Fruit fly (Drosophila melanogaster) whole organism, prepupa: ENCODE measurements around the gene Phlpp.

ENCODE experiments used
- Blimp-1 ChIP-seq: fragments of 200-800 bp; sonication (Bioruptor generic); optimal IDR thresholded peaks from 3 replicates; lab custom pipeline; 2017; ENCODE audit warnings: missing biosample characterization, missing genetic modification characterization, mild to moderate bottlenecking, moderate library complexity, missing genetic modification reagents
- CG10631 ChIP-seq: fragments of 200-800 bp; sonication (Bioruptor generic); optimal IDR thresholded peaks from 2 replicates; lab custom pipeline; 2016; ENCODE audit warnings: missing biosample characterization, missing genetic modification characterization
- CG11294 ChIP-seq: fragments of 200-800 bp; sonication (Bioruptor generic); IDR thresholded peaks from 2 replicates; pipeline ENCODE4 v1.3.6; 2022; ENCODE audit warnings: missing biosample characterization, missing genetic modification characterization
- CG11762 ChIP-seq: fragments of 200-800 bp; sonication (Bioruptor generic); optimal IDR thresholded peaks from 3 replicates; lab custom pipeline; 2016; ENCODE audit warnings: missing biosample characterization, missing genetic modification characterization; ENCODE audit not compliant: insufficient read depth
- CG11902 ChIP-seq: fragments of 200-800 bp; sonication (Bioruptor generic); optimal IDR thresholded peaks from 3 replicates; lab custom pipeline; 2016; ENCODE audit warnings: missing biosample characterization, missing genetic modification characterization
- CG1621 ChIP-seq: fragments of 200-800 bp; sonication (Bioruptor generic); optimal IDR thresholded peaks from 3 replicates; lab custom pipeline; 2018; ENCODE audit warnings: missing biosample characterization, mild to moderate bottlenecking, missing genetic modification characterization
- CG16779 ChIP-seq: fragments of 200-800 bp; sonication (Bioruptor generic); optimal IDR thresholded peaks from 3 replicates; lab custom pipeline; 2017; ENCODE audit warnings: missing biosample characterization, mild to moderate bottlenecking, missing genetic modification characterization
- CG3032 ChIP-seq: fragments of 200-800 bp; optimal IDR thresholded peaks from 2 replicates; lab custom pipeline; 2019; ENCODE audit warnings: missing biosample characterization, mild to moderate bottlenecking, missing genetic modification characterization, moderate library complexity
- CG32006 ChIP-seq: fragments of 200-800 bp; sonication (Bioruptor generic); optimal IDR thresholded peaks from 3 replicates; lab custom pipeline; 2017; ENCODE audit warnings: missing biosample characterization, mild to moderate bottlenecking, missing genetic modification characterization
- CG3919 ChIP-seq: fragments of 200-800 bp; sonication (Bioruptor generic); optimal IDR thresholded peaks from 3 replicates; lab custom pipeline; 2016; ENCODE audit warnings: missing biosample characterization, missing genetic modification characterization
- CG6276 ChIP-seq: fragments of 200-800 bp; sonication (Bioruptor generic); optimal IDR thresholded peaks from 2 replicates; lab custom pipeline; 2017; ENCODE audit warnings: missing biosample characterization, mild to moderate bottlenecking, missing genetic modification characterization
- CG6808 ChIP-seq: fragments of 200-800 bp; sonication (Bioruptor generic); optimal IDR thresholded peaks from 3 replicates; lab custom pipeline; 2017; ENCODE audit warnings: missing biosample characterization, missing genetic modification characterization, mild to moderate bottlenecking, moderate library complexity, missing genetic modification reagents
- CG6854 ChIP-seq: fragments of 200-800 bp; sonication (Bioruptor generic); optimal IDR thresholded peaks from 2 replicates; lab custom pipeline; 2017; ENCODE audit warnings: missing biosample characterization, mild to moderate bottlenecking, missing genetic modification characterization
- CG8319 ChIP-seq: fragments of 200-800 bp; sonication (Bioruptor generic); optimal IDR thresholded peaks from 3 replicates; lab custom pipeline; 2016; ENCODE audit warnings: missing biosample characterization, missing genetic modification characterization
- CG8632 ChIP-seq: fragments of 200-800 bp; sonication (Bioruptor generic); optimal IDR thresholded peaks from 3 replicates; lab custom pipeline; 2016; ENCODE audit warnings: missing biosample characterization, missing genetic modification characterization
- Eip78C ChIP-seq: fragments of 200-800 bp; sonication (Bioruptor generic); peaks from one replicate; lab custom pipeline; 2016; ENCODE audit warnings: missing biosample characterization, missing genetic modification characterization
- Eip93F ChIP-seq: fragments of 200-800 bp; sonication (Bioruptor generic); optimal IDR thresholded peaks from 2 replicates; lab custom pipeline; 2016; ENCODE audit warnings: missing biosample characterization, mild to moderate bottlenecking, missing genetic modification characterization
- Ets96B ChIP-seq: fragments of 200-800 bp; optimal IDR thresholded peaks from 2 replicates; lab custom pipeline; 2019; ENCODE audit warnings: missing biosample characterization, mild to moderate bottlenecking, missing genetic modification characterization, moderate library complexity
- Gug ChIP-seq: fragments of 200-800 bp; sonication (Bioruptor generic); IDR thresholded peaks from 2 replicates; pipeline ENCODE4 v1.3.6; 2022; ENCODE audit warnings: missing biosample characterization, missing genetic modification characterization
- Lpt ChIP-seq: fragments of 200-800 bp; sonication (Bioruptor generic); optimal IDR thresholded peaks from 3 replicates; lab custom pipeline; 2016; ENCODE audit warnings: missing biosample characterization, missing genetic modification characterization
- Met ChIP-seq: fragments of 200-800 bp; sonication (Bioruptor generic); optimal IDR thresholded peaks from 3 replicates; lab custom pipeline; 2016; ENCODE audit warnings: missing biosample characterization, missing genetic modification characterization
- Smox ChIP-seq: fragments of 200-800 bp; sonication (Bioruptor generic); optimal IDR thresholded peaks from 3 replicates; lab custom pipeline; 2016; ENCODE audit warnings: missing biosample characterization, missing genetic modification characterization
- achi ChIP-seq: fragments of 200-800 bp; sonication (Bioruptor generic); optimal IDR thresholded peaks from 3 replicates; lab custom pipeline; 2016; ENCODE audit warnings: missing biosample characterization, missing genetic modification characterization
- acj6 ChIP-seq: fragments of 200-800 bp; sonication (Bioruptor generic); optimal IDR thresholded peaks from 3 replicates; lab custom pipeline; 2016; ENCODE audit warnings: missing biosample characterization, missing genetic modification characterization
- cyc ChIP-seq: fragments of 200-800 bp; sonication (Bioruptor generic); optimal IDR thresholded peaks from 3 replicates; lab custom pipeline; 2016; ENCODE audit warnings: missing biosample characterization, missing genetic modification characterization
- dac ChIP-seq: fragments of 200-800 bp; sonication (Bioruptor generic); optimal IDR thresholded peaks from 2 replicates; lab custom pipeline; 2017; ENCODE audit warnings: missing biosample characterization, mild to moderate bottlenecking, missing genetic modification characterization
- dsx ChIP-seq: fragments of 200-800 bp; optimal IDR thresholded peaks from 3 replicates; lab custom pipeline; 2019; ENCODE audit warnings: missing biosample characterization, mild to moderate bottlenecking, missing genetic modification characterization, moderate library complexity; ENCODE audit not compliant: poor library complexity, severe bottlenecking
- esn ChIP-seq: fragments of 200-800 bp; sonication (Bioruptor generic); optimal IDR thresholded peaks from 2 replicates; lab custom pipeline; 2016; ENCODE audit warnings: missing biosample characterization, mild to moderate bottlenecking, missing genetic modification characterization, moderate library complexity
- fkh ChIP-seq: fragments of 200-800 bp; sonication (Bioruptor generic); optimal IDR thresholded peaks from 3 replicates; lab custom pipeline; 2017; ENCODE audit warnings: missing biosample characterization, mild to moderate bottlenecking, missing genetic modification characterization, moderate library complexity
- lz ChIP-seq: fragments of 200-800 bp; sonication (Bioruptor generic); optimal IDR thresholded peaks from 3 replicates; lab custom pipeline; 2016; ENCODE audit warnings: missing biosample characterization, missing genetic modification characterization
- net ChIP-seq: fragments of 200-800 bp; sonication (Bioruptor generic); optimal IDR thresholded peaks from 3 replicates; lab custom pipeline; 2016; ENCODE audit warnings: missing biosample characterization, missing genetic modification characterization
- pdm3 ChIP-seq: fragments of 200-800 bp; sonication (Bioruptor generic); optimal IDR thresholded peaks from 3 replicates; lab custom pipeline; 2016; ENCODE audit warnings: missing biosample characterization, missing genetic modification characterization
- salr ChIP-seq, 2 experiments: fragments of 200-800 bp; sonication (Bioruptor generic); optimal IDR thresholded peaks; 3 replicates each; lab custom pipeline; 2016 to 2018; ENCODE audit warnings: missing biosample characterization in 2 of 2, missing genetic modification characterization in 2 of 2, mild to moderate bottlenecking in 1 of 2
- spab ChIP-seq: fragments of 200-800 bp; sonication (Bioruptor generic); optimal IDR thresholded peaks from 2 replicates; lab custom pipeline; 2017; ENCODE audit warnings: missing biosample characterization, mild to moderate bottlenecking, missing genetic modification characterization, missing genetic modification reagents
- ss ChIP-seq, 2 experiments: fragments of 200-800 bp; sonication (Bioruptor generic); optimal IDR thresholded peaks; 2 replicates in 1 of 2; 3 replicates in 1 of 2; lab custom pipeline; 2017 to 2018; ENCODE audit warnings: mild to moderate bottlenecking in 2 of 2, missing biosample characterization in 2 of 2, missing genetic modification characterization in 2 of 2, moderate library complexity in 1 of 2
- svp ChIP-seq: fragments of 200-800 bp; sonication (Bioruptor generic); peaks from one replicate; lab custom pipeline; 2016; ENCODE audit warnings: missing biosample characterization, missing genetic modification characterization

Phlpp gene

dm6 chr2L:19033288-19033687 lies 25.6 kb upstream of the Phlpp start, which contains the start of gene hook:
Gene hook (minus strand): TSS chr2L:19033498.
- TF ChIP-seq Smox (no peak), cyc (GFP tag; lab: Kevin White, UChicago) (no peak), CG11902 (GFP tag; lab: Kevin White, UChicago) (no peak), CG3919 (GFP tag; lab: Kevin White, UChicago) (no peak)

- peak; percentile 3 for TF ChIP-seq acj6 (GFP tag; lab: Kevin White, UChicago)
- TF ChIP-seq CG8632: no peak
- TF ChIP-seq CG8319 (GFP tag; lab: Kevin White, UChicago): no peak
- TF ChIP-seq spab (GFP tag; lab: Kevin White, UChicago): no peak
- no peak for TF ChIP-seq net (GFP tag; lab: Kevin White, UChicago)
- peak; percentile 36 for TF ChIP-seq fkh (GFP tag; lab: Kevin White, UChicago)
- TF ChIP-seq CG10631 (GFP tag; lab: Kevin White, UChicago): no peak
- peak; percentile 58 for TF ChIP-seq dsx (GFP tag; lab: Kevin White, UChicago)
- peak; percentile 52 for TF ChIP-seq Eip78C (GFP tag; lab: Kevin White, UChicago)
- TF ChIP-seq dac (GFP tag; lab: Kevin White, UChicago): no peak
- TF ChIP-seq CG11762 (GFP tag; lab: Kevin White, UChicago): no peak
- TF ChIP-seq CG6808 (GFP tag; lab: Kevin White, UChicago): peak; percentile 13
- no peak for TF ChIP-seq CG6854 (GFP tag; lab: Kevin White, UChicago)
- no peak for TF ChIP-seq Met (GFP tag; lab: Kevin White, UChicago)
- no peak for TF ChIP-seq lz (GFP tag; lab: Kevin White, UChicago)
- TF ChIP-seq ss (GFP tag; optimal IDR thresholded peaks at IDR 0.05; lab: Kevin White, UChicago): no peak
- TF ChIP-seq achi: peak; percentile 16
- no peak for TF ChIP-seq CG32006 (GFP tag; lab: Kevin White, UChicago)
- TF ChIP-seq salr (GFP tag; optimal IDR thresholded peaks at IDR 0.05; lab: Kevin White, UChicago): no peak
- no peak for TF ChIP-seq CG6276
- peak; percentile 21 for TF ChIP-seq esn (GFP tag; lab: Kevin White, UChicago)
- peak; percentile 71 for TF ChIP-seq svp
- no peak for TF ChIP-seq CG11294 (GFP tag; lab: Robert Waterston, UW)
Measured at dm6 chr2L:19034213-19034929, 24.6 kb upstream of the Phlpp start, which contains the start of the genes mib2 and CG31800. Gene mib2 (plus strand): TSS chr2L:19034444. Gene CG31800 (minus strand): TSS chr2L:19034576.

DNA sequence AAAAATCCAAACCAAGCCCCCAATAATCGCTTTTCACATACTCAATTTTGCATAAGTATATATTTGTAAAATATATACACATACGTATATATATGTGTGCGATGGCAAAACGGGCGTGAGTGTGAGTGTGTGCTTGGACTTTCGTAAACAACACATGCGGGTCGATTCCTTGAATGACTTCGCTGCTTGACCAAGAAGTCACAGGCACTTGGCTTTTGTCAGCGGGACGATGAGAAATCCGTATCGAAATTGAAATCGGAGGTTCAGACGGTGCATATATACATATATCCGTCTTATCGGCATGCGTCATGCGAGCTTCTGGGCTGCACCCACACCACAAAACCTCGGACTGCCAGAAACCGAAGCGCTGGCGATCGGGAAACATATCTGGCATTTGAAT lies 23.9 kb upstream of the Phlpp start:
- peak; percentile 90 for TF ChIP-seq svp
- TF ChIP-seq Blimp-1 (GFP tag; lab: Kevin White, UChicago): no peak
- peak; percentile 37 for TF ChIP-seq Eip93F

dm6 chr2L:19036105-19036714 lies 22.7 kb upstream of the Phlpp start:
- TF ChIP-seq CG3919 (GFP tag; lab: Kevin White, UChicago): peak; percentile 11
- TF ChIP-seq pdm3 (GFP tag; lab: Kevin White, UChicago): peak; percentile 31
- no peak for TF ChIP-seq spab (GFP tag; lab: Kevin White, UChicago)
- no peak for TF ChIP-seq salr (GFP tag; optimal IDR thresholded peaks at IDR 0.05; lab: Kevin White, UChicago)
- TF ChIP-seq CG8632: peak; percentile 14
- no peak for TF ChIP-seq net (GFP tag; lab: Kevin White, UChicago)
- no peak for TF ChIP-seq CG3032 (tag; lab: Kevin White, UChicago)
- TF ChIP-seq Ets96B (tag; lab: Kevin White, UChicago): no peak
- no peak for TF ChIP-seq CG11294 (GFP tag; lab: Robert Waterston, UW)
- peak; percentile 48 for TF ChIP-seq CG1621
- peak; percentile 1 for TF ChIP-seq CG6276
- TF ChIP-seq CG16779 (tag; lab: Kevin White, UChicago): no peak
- TF ChIP-seq CG6854 (GFP tag; lab: Kevin White, UChicago): no peak
- TF ChIP-seq ss (GFP tag; optimal IDR thresholded peaks at IDR 0.05; lab: Kevin White, UChicago): peak in 1 of 2 experiments; percentile 7
- TF ChIP-seq Lpt: peak; percentile 51
- TF ChIP-seq CG32006 (GFP tag; lab: Kevin White, UChicago): peak; percentile 34
- peak; percentile 14 for TF ChIP-seq esn (GFP tag; lab: Kevin White, UChicago)
- peak; percentile 82 for TF ChIP-seq Eip78C (GFP tag; lab: Kevin White, UChicago)
- TF ChIP-seq svp: peak; percentile 54
- TF ChIP-seq Gug (GFP tag; lab: Robert Waterston, UW): no peak
- TF ChIP-seq acj6 (GFP tag; lab: Kevin White, UChicago): peak; percentile 10
- TF ChIP-seq achi: peak; percentile 8
